Worm (Caenorhabditis elegans) whole organism, L4 larva: Measurements from ENCODE around the gene kvs-1.

Experiments used
- F49E8.2 ChIP-seq: sonication (generic microtip); optimal IDR thresholded peaks from 2 replicates; lab custom pipeline; 2016; ENCODE audit warnings: missing compliant biosample characterization, mild to moderate bottlenecking, missing genetic modification characterization, borderline replicate concordance
- ZK337.2 ChIP-seq: fragments of 200-800 bp; sonication (Bioruptor generic); IDR thresholded peaks from 2 replicates; pipeline ENCODE4 v1.3.6; 2022; ENCODE audit warnings: missing genetic modification reagents, missing genetic modification characterization, missing compliant biosample characterization
- aha-1 ChIP-seq: fragments of 150-350 bp; peaks from one replicate; lab custom pipeline; 2014; ENCODE audit warnings: missing biosample characterization, missing genetic modification characterization
- attf-4 ChIP-seq: sonication (generic microtip); optimal IDR thresholded peaks from 3 replicates; lab custom pipeline; 2017; ENCODE audit warnings: missing biosample characterization, missing genetic modification characterization
- ceh-28 ChIP-seq: fragments of 150-350 bp; optimal IDR thresholded peaks from 2 replicates; lab custom pipeline; 2014; ENCODE audit warnings: missing biosample characterization, missing genetic modification reagents, missing genetic modification characterization
- ceh-44 ChIP-seq: fragments of 200-800 bp; sonication (Bioruptor generic); IDR thresholded peaks from 2 replicates; pipeline ENCODE4 v1.3.6; 2022; ENCODE audit warnings: missing genetic modification reagents, missing genetic modification characterization, missing compliant biosample characterization
- ceh-82 ChIP-seq: sonication (generic microtip); optimal IDR thresholded peaks from 2 replicates; lab custom pipeline; 2017; ENCODE audit warnings: missing biosample characterization, missing genetic modification characterization
- cey-2 ChIP-seq: sonication (generic microtip); optimal IDR thresholded peaks from 3 replicates; lab custom pipeline; 2017; ENCODE audit warnings: missing genetic modification characterization, mild to moderate bottlenecking, missing compliant biosample characterization, antibody characterized with exemption, borderline replicate concordance; ENCODE audit not compliant: insufficient read depth
- ctbp-1 ChIP-seq: fragments of 200-800 bp; sonication (Bioruptor generic); IDR thresholded peaks from 2 replicates; pipeline ENCODE4 v1.3.6; 2022; ENCODE audit warnings: missing genetic modification reagents, missing genetic modification characterization, missing compliant biosample characterization
- daf-12 ChIP-seq: fragments of 150-350 bp; optimal IDR thresholded peaks from 2 replicates; lab custom pipeline; 2014; ENCODE audit warnings: missing biosample characterization, missing genetic modification reagents, missing genetic modification characterization
- daf-8 ChIP-seq: fragments of 200-800 bp; sonication (Bioruptor generic); IDR thresholded peaks from 2 replicates; pipeline ENCODE4 v1.3.6; 2022; ENCODE audit warnings: missing genetic modification characterization, missing compliant biosample characterization
- dmd-8 ChIP-seq: fragments of 200-800 bp; sonication (Bioruptor generic); IDR thresholded peaks from 2 replicates; pipeline ENCODE4 v1.3.6; 2022; ENCODE audit warnings: missing genetic modification characterization, missing compliant biosample characterization
- dpl-1 ChIP-seq: fragments of 150-350 bp; optimal IDR thresholded peaks from 2 replicates; lab custom pipeline; 2014; ENCODE audit warnings: missing biosample characterization, missing genetic modification reagents, missing genetic modification characterization
- egl-27 ChIP-seq: sonication (generic microtip); optimal IDR thresholded peaks from 3 replicates; lab custom pipeline; 2017; ENCODE audit warnings: missing biosample characterization, missing genetic modification reagents, missing genetic modification characterization
- egl-43 ChIP-seq: fragments of 200-800 bp; sonication (Bioruptor generic); IDR thresholded peaks from 2 replicates; pipeline ENCODE4 v1.3.6; 2022; ENCODE audit warnings: missing genetic modification reagents, missing genetic modification characterization, missing compliant biosample characterization
- gei-8 ChIP-seq: fragments of 200-800 bp; sonication (Bioruptor generic); optimal IDR thresholded peaks from 2 replicates; lab custom pipeline; 2018; ENCODE audit warnings: mild to moderate bottlenecking, missing genetic modification characterization, missing compliant biosample characterization
- hlh-30 ChIP-seq: sonication (generic microtip); optimal IDR thresholded peaks from 2 replicates; lab custom pipeline; 2017; ENCODE audit warnings: antibody characterized with exemption, mild to moderate bottlenecking, missing genetic modification characterization, missing compliant biosample characterization; ENCODE audit not compliant: insufficient read depth
- jun-1 ChIP-seq: fragments of 150-350 bp; optimal IDR thresholded peaks from 2 replicates; lab custom pipeline; 2014; ENCODE audit warnings: missing biosample characterization, missing genetic modification reagents, missing genetic modification characterization
- lin-29 ChIP-seq: fragments of 200-800 bp; sonication (Bioruptor generic); IDR thresholded peaks from 2 replicates; pipeline ENCODE4 v1.3.6; 2022; ENCODE audit warnings: missing genetic modification reagents, missing genetic modification characterization, missing compliant biosample characterization
- nhr-10 ChIP-seq: fragments of 150-350 bp; optimal IDR thresholded peaks from 2 replicates; lab custom pipeline; 2014; ENCODE audit warnings: missing biosample characterization, missing genetic modification characterization
- nhr-6 ChIP-seq: fragments of 150-350 bp; optimal IDR thresholded peaks from 2 replicates; lab custom pipeline; 2014; ENCODE audit warnings: missing biosample characterization, missing genetic modification characterization
- pha-4 ChIP-seq, 2 experiments: fragments of 150-350 bp in 1 of 2; fragments of 200-800 bp in 1 of 2; sonication (Bioruptor generic) in 1 of 2; IDR thresholded peaks in 1 of 2; optimal IDR thresholded peaks in 1 of 2; 2 replicates each; pipeline versions ENCODE4 v1.3.6 to Lab custom; 2014 to 2022; ENCODE audit warnings: missing genetic modification characterization in 2 of 2, missing genetic modification reagents in 2 of 2, missing biosample characterization in 1 of 2, missing compliant biosample characterization in 1 of 2
- php-3 ChIP-seq: fragments of 200-800 bp; sonication (Bioruptor generic); IDR thresholded peaks from 2 replicates; pipeline ENCODE4 v1.3.6; 2022; ENCODE audit warnings: missing genetic modification reagents, missing genetic modification characterization, missing compliant biosample characterization
- skn-1 ChIP-seq: fragments of 150-350 bp; optimal IDR thresholded peaks from 2 replicates; lab custom pipeline; 2014; ENCODE audit warnings: missing biosample characterization, missing genetic modification characterization
- spr-3 ChIP-seq: fragments of 200-800 bp; sonication (Bioruptor generic); optimal IDR thresholded peaks from 2 replicates; lab custom pipeline; 2018; ENCODE audit warnings: mild to moderate bottlenecking, missing genetic modification characterization, missing compliant biosample characterization
- unc-39 ChIP-seq: sonication (generic microtip); optimal IDR thresholded peaks from 2 replicates; lab custom pipeline; 2017; ENCODE audit warnings: missing biosample characterization, missing genetic modification characterization
- unc-62 ChIP-seq, 3 experiments: fragments of 150-350 bp in 1 of 3; sonication (generic microtip); optimal IDR thresholded peaks in 2 of 3; peaks in 1 of 3; 1 replicate in 1 of 3; 2 replicates in 2 of 3; lab custom pipeline; 2014 to 2017; ENCODE audit warnings: missing biosample characterization in 3 of 3, missing genetic modification characterization in 3 of 3, missing genetic modification reagents in 3 of 3, missing genotype in 1 of 3
- zip-2 ChIP-seq: fragments of 150-350 bp; optimal IDR thresholded peaks from 2 replicates; lab custom pipeline; 2014; ENCODE audit warnings: missing biosample characterization, missing genetic modification characterization

kvs-1 gene

DNA sequence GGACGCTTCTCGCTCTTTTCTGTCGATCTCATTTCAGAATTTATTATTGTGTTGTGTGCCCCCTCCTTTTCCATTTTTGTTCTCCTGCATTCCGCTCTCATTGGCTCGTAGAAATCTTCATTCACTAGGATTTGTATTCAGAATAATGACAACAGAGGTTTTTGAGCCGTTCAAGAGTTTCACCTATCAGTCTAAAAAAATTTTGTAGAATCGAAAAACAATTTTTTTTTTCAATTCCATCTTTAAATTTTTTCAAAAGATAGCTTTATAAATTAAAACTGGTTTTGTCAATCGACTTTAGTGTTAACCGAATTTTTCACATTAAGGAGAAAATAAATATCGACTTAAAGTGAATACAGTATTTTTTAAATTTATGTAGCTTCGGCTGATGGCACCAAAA lies 3.7 kb upstream of the kvs-1 start, which contains the start of gene K09F5.4:
K09F5.4 (minus strand) TSS at position 101 of the 400 bp plus-strand sequence.
- TF ChIP-seq nhr-6 (tag; lab: Kevin White, UChicago), result no peak
- no peak for TF ChIP-seq cey-2 (tag; lab: Kevin White, UChicago)

DNA sequence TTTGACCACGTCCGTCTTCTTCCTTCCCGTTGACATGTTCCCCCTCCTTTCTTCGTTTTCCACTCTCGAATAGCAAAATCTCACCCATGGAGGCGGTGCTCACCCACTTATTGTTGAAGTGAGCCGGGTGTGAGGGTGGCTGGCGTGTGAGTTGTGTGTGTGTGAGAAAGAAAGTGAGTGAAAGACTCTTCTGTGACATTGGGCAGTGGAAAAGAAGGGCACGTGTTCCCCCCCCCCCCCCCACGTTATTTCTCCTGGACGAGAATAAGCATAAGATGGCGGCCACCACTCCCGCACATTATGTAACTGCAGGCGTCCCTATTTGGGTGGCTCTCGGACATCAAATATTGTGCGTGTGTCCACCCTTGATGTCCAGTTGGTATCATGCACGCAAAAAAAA lies 3.3 kb upstream of the kvs-1 start:
- no peak for TF ChIP-seq skn-1
- TF ChIP-seq hlh-30 (tag; lab: Kevin White, UChicago), result peak; percentile 20
- TF ChIP-seq aha-1 (tag; lab: Kevin White, UChicago), result peak; percentile 48
- TF ChIP-seq egl-27 (tag; lab: Kevin White, UChicago), result no peak
- TF ChIP-seq, all 104 proteins: peak for 2

DNA sequence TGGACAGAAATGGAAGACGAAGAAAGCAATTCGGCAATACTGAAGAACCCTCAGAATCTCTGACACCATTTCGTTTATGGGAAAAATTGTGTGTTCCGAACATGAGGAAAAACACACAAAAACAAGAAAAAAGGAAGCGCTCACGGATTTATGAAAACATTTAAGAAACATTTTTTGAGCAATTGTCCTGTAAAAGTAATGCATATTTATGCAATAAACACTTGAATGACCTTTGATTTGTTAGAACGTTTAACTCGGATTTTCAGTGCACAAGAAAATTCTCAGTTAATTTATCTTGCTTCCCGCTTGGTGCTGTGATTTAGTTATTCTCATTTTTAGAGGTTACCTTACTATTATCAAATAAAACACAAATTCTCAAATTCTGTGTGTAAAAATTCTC lies 3.1 kb downstream of the kvs-1 start:
- no peak for TF ChIP-seq daf-12 (tag; lab: Kevin White, UChicago)
- no peak for TF ChIP-seq ctbp-1 (GFP tag; lab: Robert Waterston, UW)
- TF ChIP-seq ceh-44 (GFP tag; lab: Robert Waterston, UW), result no peak
- no peak for TF ChIP-seq nhr-10 (tag; lab: Kevin White, UChicago)
- TF ChIP-seq F49E8.2 (tag; lab: Kevin White, UChicago), result no peak
- TF ChIP-seq aha-1 (tag; lab: Kevin White, UChicago), result peak; percentile 70
- TF ChIP-seq gei-8, result no peak
- TF ChIP-seq ceh-28 (tag; lab: Kevin White, UChicago), result no peak

DNA sequence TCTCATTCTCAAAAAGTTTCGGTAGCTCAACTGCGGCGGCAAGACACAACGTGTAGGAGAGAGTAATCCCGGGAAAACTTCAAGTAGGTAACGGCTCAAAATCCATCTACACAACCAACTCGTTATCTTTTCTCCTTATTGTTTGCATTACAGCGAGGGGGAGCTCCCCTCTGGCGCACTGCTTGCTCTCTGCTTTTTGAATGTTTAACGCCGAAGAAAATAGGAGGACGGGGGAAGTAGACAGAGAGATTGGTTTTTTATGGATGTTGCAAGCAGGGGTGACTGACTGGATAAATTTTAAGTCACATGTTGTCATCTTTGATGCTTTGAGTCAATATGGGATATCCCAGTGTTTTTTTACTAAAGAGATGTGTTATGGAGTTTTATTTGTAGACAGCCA lies 17.4 kb downstream of the kvs-1 start:
- TF ChIP-seq spr-3 (GFP tag; lab: Kevin White, UChicago) (no peak), unc-62 (GFP tag; optimal IDR thresholded peaks at IDR 0.05 in 1 of 2; lab: Kevin White, UChicago) (peak in 1 of 2 experiments; percentile 71), unc-62 (tag; optimal IDR thresholded peaks at IDR 0.05; lab: Kevin White, UChicago) (no peak), aha-1 (tag; lab: Kevin White, UChicago) (peak; percentile 48)

DNA sequence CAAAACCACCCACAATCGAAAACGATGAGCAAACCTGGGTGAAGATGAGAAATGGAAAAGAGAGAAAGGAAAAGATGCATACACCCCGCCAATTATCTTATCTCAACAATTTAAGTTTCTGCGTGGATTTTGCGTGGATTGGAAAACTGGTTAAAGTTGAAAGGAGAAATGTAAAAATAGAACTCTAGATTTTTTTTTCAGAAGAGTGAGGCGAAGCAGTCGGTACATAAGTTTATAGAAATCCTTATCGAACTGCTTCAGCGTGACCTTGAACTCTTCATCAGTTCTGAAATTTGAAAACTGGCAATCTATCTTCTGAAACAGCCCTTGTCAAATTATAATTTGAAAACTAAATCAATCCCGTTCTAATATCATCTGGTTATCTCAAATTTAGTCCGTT lies 17.8 kb downstream of the kvs-1 start, which contains the start of gene clik-2:
clik-2 (minus strand) TSS at position 101 of the 400 bp plus-strand sequence.
- TF ChIP-seq unc-39 (no peak), daf-8 (GFP tag; lab: Robert Waterston, UW) (no peak), spr-3 (GFP tag; lab: Kevin White, UChicago) (no peak), dmd-8 (no peak), jun-1 (tag; lab: Kevin White, UChicago) (no peak), nhr-10 (tag; lab: Kevin White, UChicago) (no peak), ceh-82 (tag; lab: Kevin White, UChicago) (no peak), dpl-1 (GFP tag; lab: Kevin White, UChicago) (no peak), pha-4 (GFP tag; IDR thresholded peaks at IDR 0.05; lab: Robert Waterston, UW) (no peak), pha-4 (tag; optimal IDR thresholded peaks at IDR 0.05; lab: Kevin White, UChicago) (no peak), egl-43 (GFP tag; lab: Robert Waterston, UW) (no peak), php-3 (GFP tag; lab: Robert Waterston, UW) (no peak), zip-2 (tag; lab: Kevin White, UChicago) (no peak), egl-27 (tag; lab: Kevin White, UChicago) (no peak), ZK337.2 (GFP tag; lab: Robert Waterston, UW) (no peak), lin-29 (GFP tag; lab: Robert Waterston, UW) (no peak), attf-4 (tag; lab: Kevin White, UChicago) (no peak)
